Worm (Caenorhabditis elegans) whole organism, midembryonic: ENCODE data around the gene F37A8.2.

ENCODE experiments used
- ref-1 ChIP-seq: fragments of 200-800 bp; sonication (Bioruptor generic); conservative IDR thresholded peaks from 2 replicates; pipeline ENCODE4 v1.3.6; 2022; ENCODE audit warnings: missing genetic modification reagents, missing genetic modification characterization, missing compliant biosample characterization
- tab-1 ChIP-seq: fragments of 200-800 bp; sonication (Bioruptor generic); IDR thresholded peaks from 2 replicates; pipeline ENCODE4 v1.3.6; 2022; ENCODE audit warnings: missing genetic modification characterization, missing compliant biosample characterization

DNA sequence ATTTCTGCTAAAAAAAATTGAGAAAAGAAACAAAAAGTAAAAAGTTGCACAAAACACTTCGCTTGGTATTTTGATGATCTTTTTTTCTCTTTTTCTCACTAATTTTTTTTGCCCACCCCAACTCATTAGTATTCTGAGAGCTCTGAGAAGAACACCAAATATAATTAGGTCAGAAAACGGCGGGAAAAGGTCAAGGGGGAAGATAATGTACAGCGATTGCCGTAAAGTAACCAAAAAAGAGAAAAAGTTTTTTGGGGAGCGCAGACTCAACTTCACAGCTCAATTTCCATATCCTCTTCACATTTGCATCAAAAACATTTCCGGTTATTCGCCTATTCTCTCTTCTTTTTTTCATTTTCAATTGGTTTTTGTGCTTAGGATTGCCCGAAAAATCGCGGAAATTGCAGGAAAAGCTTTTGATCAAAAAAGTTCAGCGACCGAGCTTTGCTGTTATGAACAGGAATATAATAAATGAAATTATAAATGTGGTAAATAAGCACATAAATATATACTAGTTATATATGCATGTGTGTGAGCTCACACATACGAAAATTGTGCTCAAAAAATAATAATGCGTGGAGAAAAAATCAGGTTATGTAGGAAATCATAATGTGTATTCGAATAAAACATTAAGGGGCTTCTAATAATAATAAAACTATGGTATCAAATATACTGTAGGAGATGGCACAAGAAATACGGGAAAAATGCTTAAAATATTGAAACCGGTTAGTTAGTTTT lies 28.6 kb downstream of the F37A8.2 start:
- TF ChIP-seq tab-1 (GFP tag; lab: Robert Waterston, UW) = no peak
- no peak for TF ChIP-seq ref-1 (GFP tag; lab: Robert Waterston, UW)
